Worm (Caenorhabditis elegans): Measurements from ENCODE around the gene F59E12.1.
A peak's percentile ranks its signal among the peaks of the same experiment; 100 is the strongest.

F59E12.1 gene

DNA sequence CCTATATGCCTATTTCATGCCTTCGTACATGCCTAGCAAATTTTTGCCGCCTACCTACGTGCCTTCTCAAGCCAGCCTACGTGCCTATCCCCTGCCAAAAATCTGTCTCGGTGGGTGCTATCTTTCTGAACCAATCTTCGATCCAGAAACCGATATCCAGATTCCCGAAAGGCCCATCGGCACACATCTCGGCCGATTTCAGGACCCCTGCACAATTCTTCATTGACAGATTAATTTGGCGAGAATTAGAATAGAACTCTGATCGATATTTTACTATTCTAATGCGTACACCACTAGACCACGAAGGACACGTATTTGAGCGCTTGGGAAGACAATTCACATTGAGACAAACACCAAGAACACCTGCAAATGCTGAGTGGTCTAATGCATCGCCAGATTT is 13.2 kb downstream of the F59E12.1 start:
- TF ChIP-seq dmd-9 (GFP tag; IDR thresholded peaks at IDR 0.05) = no peak
- no peak for TF ChIP-seq php-3 (GFP tag; IDR thresholded peaks at IDR 0.05)
- TF ChIP-seq lin-1 (GFP tag; IDR thresholded peaks at IDR 0.05) = no peak
- TF ChIP-seq Y75B8A.6 (GFP tag; IDR thresholded peaks at IDR 0.05) = no peak
- TF ChIP-seq mxl-2 (GFP tag; conservative IDR thresholded peaks at IDR 0.05) = no peak
- TF ChIP-seq F37D6.2 (tag; optimal IDR thresholded peaks at IDR 0.05) = no peak
- no peak for TF ChIP-seq lsy-2 (tag; optimal IDR thresholded peaks at IDR 0.05)
- no peak for TF ChIP-seq lin-15B (tag; optimal IDR thresholded peaks at IDR 0.05)
- TF ChIP-seq madf-9 (GFP tag; conservative IDR thresholded peaks at IDR 0.05) = no peak
- TF ChIP-seq ceh-44 (GFP tag; IDR thresholded peaks at IDR 0.05) = no peak
- no peak for TF ChIP-seq ama-1 (optimal IDR thresholded peaks at IDR 0.05)
- no peak for TF ChIP-seq lin-13 (GFP tag; optimal IDR thresholded peaks at IDR 0.05)
- TF ChIP-seq daf-8 (GFP tag; IDR thresholded peaks at IDR 0.05) = no peak
- TF ChIP-seq dve-1 (tag; optimal IDR thresholded peaks at IDR 0.05; ENCODE audit: insufficient read depth) = no peak

DNA sequence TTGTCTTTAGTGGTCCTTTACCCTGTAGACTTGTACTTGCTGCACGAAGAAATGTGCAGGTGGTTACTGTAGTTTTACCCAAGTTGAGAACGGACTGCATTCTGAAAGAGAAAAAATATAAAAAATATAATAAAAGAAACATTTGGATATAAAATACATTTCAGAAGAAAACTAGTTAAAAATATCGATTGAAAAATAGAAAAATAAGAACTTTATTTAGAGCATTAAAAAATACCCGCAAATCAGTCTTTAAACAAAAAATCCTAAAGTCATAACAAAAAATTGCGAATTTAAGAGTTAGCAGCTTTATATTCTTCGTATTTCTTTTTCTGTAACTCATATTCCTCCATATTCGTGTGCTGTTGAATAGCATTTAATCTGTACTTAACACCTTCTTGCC is 14.5 kb downstream of the F59E12.1 start, which contains the start of gene C25H3.7:
Gene C25H3.7 (minus strand): TSS at position 101 of the 400 bp plus-strand sequence.
- no peak for TF ChIP-seq lin-1 (GFP tag; IDR thresholded peaks at IDR 0.05)
- no peak for TF ChIP-seq nhr-28 (tag; optimal IDR thresholded peaks at IDR 0.05)
- TF ChIP-seq egl-27 (tag; optimal IDR thresholded peaks at IDR 0.05) = no peak
- TF ChIP-seq ztf-7 (tag; optimal IDR thresholded peaks at IDR 0.05) = no peak
- no peak for TF ChIP-seq dmd-8 (GFP tag; IDR thresholded peaks at IDR 0.05)
- TF ChIP-seq aha-1 (tag) = peak; percentile 50
- no peak for TF ChIP-seq tra-1 (GFP tag; IDR thresholded peaks at IDR 0.05)
- no peak for TF ChIP-seq F49E8.2 (tag; optimal IDR thresholded peaks at IDR 0.05; ENCODE audit: borderline replicate concordance)
- no peak for TF ChIP-seq cey-2 (tag; optimal IDR thresholded peaks at IDR 0.05; ENCODE audit: borderline replicate concordance, insufficient read depth)

DNA sequence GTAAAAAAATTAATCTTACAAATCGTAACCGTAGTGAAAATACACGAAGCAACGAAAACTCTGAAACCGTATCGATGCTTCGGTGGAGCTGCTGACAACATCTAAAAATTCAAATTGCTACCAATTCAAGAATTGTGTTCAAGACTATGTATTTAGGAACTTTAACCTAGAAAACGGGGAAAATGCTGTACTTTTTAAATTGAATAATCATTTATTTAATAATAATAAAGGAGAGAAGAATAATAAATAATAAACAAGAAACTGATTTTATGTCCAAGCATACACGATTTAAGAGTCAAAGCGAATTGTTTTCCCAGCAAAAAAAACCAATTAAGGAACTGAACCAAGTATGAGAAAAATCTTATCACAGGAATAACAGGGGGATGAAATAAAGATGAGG is 15.3 kb downstream of the F59E12.1 start, which contains the start of gene C25H3.17:
Gene C25H3.17 (minus strand): TSS at position 101 of the 400 bp plus-strand sequence.
- TF ChIP-seq ceh-20 (GFP tag; IDR thresholded peaks at IDR 0.05) (no peak), arid-1 (GFP tag; conservative IDR thresholded peaks at IDR 0.05) (no peak), spr-1 (tag; optimal IDR thresholded peaks at IDR 0.05) (no peak), nhr-10 (tag; optimal IDR thresholded peaks at IDR 0.05) (no peak), mep-1 (tag; optimal IDR thresholded peaks at IDR 0.05) (no peak), ztf-11 (tag; optimal IDR thresholded peaks at IDR 0.05) (no peak), snpc-1.2 (GFP tag; IDR thresholded peaks at IDR 0.05) (no peak), zfp-3 (GFP tag; conservative IDR thresholded peaks at IDR 0.05) (no peak), F10B5.3 (tag; optimal IDR thresholded peaks at IDR 0.05) (no peak), zag-1 (tag; optimal IDR thresholded peaks at IDR 0.05) (no peak), nhr-6 (tag; optimal IDR thresholded peaks at IDR 0.05) (no peak), skn-1 (tag; optimal IDR thresholded peaks at IDR 0.05) (no peak), pqm-1 (tag; optimal IDR thresholded peaks at IDR 0.05) (no peak), sdz-12 (GFP tag; optimal IDR thresholded peaks at IDR 0.05) (no peak), T26A8.4 (GFP tag; IDR thresholded peaks at IDR 0.05) (no peak), aly-2 (tag; optimal IDR thresholded peaks at IDR 0.05) (no peak), fos-1 (tag; optimal IDR thresholded peaks at IDR 0.05) (no peak), Y48G9A.11 (GFP tag; IDR thresholded peaks at IDR 0.05) (no peak), Y5F2A.4 (GFP tag; optimal IDR thresholded peaks at IDR 0.05) (no peak), pha-4 (GFP tag; IDR thresholded peaks at IDR 0.05) (no peak), pha-4 (tag; optimal IDR thresholded peaks at IDR 0.05) (no peak)
